Fruit fly (Drosophila melanogaster): ENCODE measurements around the gene CG13606.

The CG13606 gene

dm6 chr3R:24172379-24172778 is at the start of gene CG13606 (continued):
- TF ChIP-seq CG4854 (GFP tag; optimal IDR thresholded peaks at IDR 0.05) (no peak), nmo (GFP tag; optimal IDR thresholded peaks at IDR 0.05) (no peak), Adf1 (GFP tag; IDR thresholded peaks at IDR 0.05) (peak; percentile 72), CG16863 (GFP tag; optimal IDR thresholded peaks at IDR 0.05) (no peak), vvl (GFP tag; IDR thresholded peaks at IDR 0.05) (0 out of 2 replicates have a peak, but pooled peaks have one; percentile 15), CG34376 (GFP tag; optimal IDR thresholded peaks at IDR 0.05) (no peak), CG30431 (GFP tag; optimal IDR thresholded peaks at IDR 0.05) (no peak), her (GFP tag; optimal IDR thresholded peaks at IDR 0.05) (no peak), CG13624 (GFP tag; optimal IDR thresholded peaks at IDR 0.05) (no peak), CG7786 (GFP tag; optimal IDR thresholded peaks at IDR 0.05) (no peak), Drgx (GFP tag; IDR thresholded peaks at IDR 0.05) (no peak), CG13296 (GFP tag; optimal IDR thresholded peaks at IDR 0.05) (no peak), stc (GFP tag; IDR thresholded peaks at IDR 0.05) (no peak)

- TF ChIP-seq Med (GFP tag) (peak; percentile 48), repo (GFP tag; optimal IDR thresholded peaks at IDR 0.05) (no peak), bbx (GFP tag; IDR thresholded peaks at IDR 0.05; ENCODE audit: partially characterized antibody) (peak; percentile 50; the same call in 1 of the 2 replicates), CHES-1-like (GFP tag; optimal IDR thresholded peaks at IDR 0.05) (no peak), Pdp1 (GFP tag; optimal IDR thresholded peaks at IDR 0.05) (peak in 1 of 2 experiments; percentile 82), seq (GFP tag; IDR thresholded peaks at IDR 0.05) (no peak), toy (GFP tag; IDR thresholded peaks at IDR 0.05) (no peak), vvl (GFP tag; IDR thresholded peaks at IDR 0.05) (no peak), CG17802 (tag; optimal IDR thresholded peaks at IDR 0.05) (no peak), unc-4 (GFP tag; IDR thresholded peaks at IDR 0.05; ENCODE audit: partially characterized antibody) (peak; percentile 43; the same call in 1 of the 2 replicates), so (GFP tag; IDR thresholded peaks at IDR 0.05) (no peak), hkb (optimal IDR thresholded peaks at IDR 0.05) (peak; percentile 66), hkb (GFP tag; IDR thresholded peaks at IDR 0.05) (no peak), CG1832 (GFP tag; optimal IDR thresholded peaks at IDR 0.05) (no peak), usp (GFP tag; optimal IDR thresholded peaks at IDR 0.05) (no peak), crp (GFP tag; optimal IDR thresholded peaks at IDR 0.05) (peak; percentile 67 to 95), Side (GFP tag; optimal IDR thresholded peaks at IDR 0.05) (no peak), cas (GFP tag; IDR thresholded peaks at IDR 0.05) (no peak), CG3281 (GFP tag; optimal IDR thresholded peaks at IDR 0.05) (no peak), CG12236 (GFP tag; optimal IDR thresholded peaks at IDR 0.05) (no peak), CG4707 (GFP tag; optimal IDR thresholded peaks at IDR 0.05) (no peak), Opbp (GFP tag; IDR thresholded peaks at IDR 0.05; ENCODE audit: partially characterized antibody) (0 out of 3 replicates have a peak, but pooled peaks have one; percentile 51), CG1529 (GFP tag; optimal IDR thresholded peaks at IDR 0.05) (no peak), CG17328 (GFP tag; IDR thresholded peaks at IDR 0.05) (no peak), CG17829 (tag; optimal IDR thresholded peaks at IDR 0.05) (no peak), unpg (GFP tag; optimal IDR thresholded peaks at IDR 0.05) (no peak), Doc3 (GFP tag; IDR thresholded peaks at IDR 0.05; ENCODE audit: partially characterized antibody) (no peak), E2f2 (GFP tag; IDR thresholded peaks at IDR 0.05) (peak; percentile 72), CG14965 (GFP tag; optimal IDR thresholded peaks at IDR 0.05; ENCODE audit: borderline replicate concordance) (no peak), eyg (GFP tag; optimal IDR thresholded peaks at IDR 0.05) (no peak), CG15073 (GFP tag; optimal IDR thresholded peaks at IDR 0.05) (no peak), sd (tag; optimal IDR thresholded peaks at IDR 0.05) (no peak), tap (tag; optimal IDR thresholded peaks at IDR 0.05) (no peak), Bdp1 (GFP tag; optimal IDR thresholded peaks at IDR 0.05) (no peak), exex (tag; optimal IDR thresholded peaks at IDR 0.05) (no peak), CG8478 (optimal IDR thresholded peaks at IDR 0.05) (no peak), fd64A (GFP tag; optimal IDR thresholded peaks at IDR 0.05) (no peak), ftz-f1 (GFP tag; optimal IDR thresholded peaks at IDR 0.05) (no peak), CG31441 (GFP tag; IDR thresholded peaks at IDR 0.05) (no peak)
Measured at dm6 chr3R:24130080-24130479, 42.3 kb upstream of the CG13606 start, which contains the start of the genes GatB and Tsc1. TSS of gene GatB (minus strand) at chr3R:24130255. TSS of gene Tsc1 (plus strand) at chr3R:24130307.

Data from whole organism, embryonic.